Worm (Caenorhabditis elegans) whole organism, L2 larva: Measurements from ENCODE around the gene fbxa-155.

Source experiments
- C34F6.9 ChIP-seq: fragments of 150-350 bp; optimal IDR thresholded peaks from 2 replicates; lab custom pipeline; 2014; ENCODE audit warnings: missing biosample characterization, missing genetic modification characterization
- R02D3.7 ChIP-seq: fragments of 150-350 bp; optimal IDR thresholded peaks from 2 replicates; lab custom pipeline; 2014; ENCODE audit warnings: missing biosample characterization, missing genetic modification characterization
- ZK546.5 ChIP-seq: sonication (generic microtip); optimal IDR thresholded peaks from 2 replicates; lab custom pipeline; 2017; ENCODE audit warnings: missing biosample characterization, missing genetic modification characterization
- alr-1 ChIP-seq: fragments of 150-350 bp; optimal IDR thresholded peaks from 2 replicates; lab custom pipeline; 2014; ENCODE audit warnings: missing biosample characterization, missing genetic modification characterization
- aly-2 ChIP-seq: fragments of 150-350 bp; optimal IDR thresholded peaks from 2 replicates; lab custom pipeline; 2014; ENCODE audit warnings: missing biosample characterization, missing genetic modification characterization
- ama-1 ChIP-seq: fragments of 150-350 bp; optimal IDR thresholded peaks from 2 replicates; lab custom pipeline; 2018; ENCODE audit warnings: inconsistent platforms
- blmp-1 ChIP-seq: sonication (generic microtip); optimal IDR thresholded peaks from 2 replicates; lab custom pipeline; 2017; ENCODE audit warnings: missing genetic modification characterization, mild to moderate bottlenecking, missing compliant biosample characterization, antibody characterized with exemption, moderate library complexity; ENCODE audit not compliant: insufficient read depth
- crh-2 ChIP-seq: sonication (generic microtip); optimal IDR thresholded peaks from 2 replicates; lab custom pipeline; 2017; ENCODE audit warnings: missing biosample characterization, missing genetic modification characterization
- egl-27 ChIP-seq: sonication (generic microtip); optimal IDR thresholded peaks from 3 replicates; lab custom pipeline; 2017; ENCODE audit warnings: missing biosample characterization, missing genetic modification reagents, missing genetic modification characterization
- elt-1 ChIP-seq: fragments of 150-350 bp; optimal IDR thresholded peaks from 2 replicates; lab custom pipeline; 2014; ENCODE audit warnings: missing biosample characterization, missing genetic modification characterization
- elt-3 ChIP-seq: sonication (generic microtip); optimal IDR thresholded peaks from 2 replicates; lab custom pipeline; 2017; ENCODE audit warnings: missing biosample characterization, missing genetic modification characterization
- fos-1 ChIP-seq: fragments of 150-350 bp; optimal IDR thresholded peaks from 2 replicates; lab custom pipeline; 2014; ENCODE audit warnings: missing biosample characterization, missing genetic modification characterization
- gmeb-1 ChIP-seq: fragments of 150-350 bp; optimal IDR thresholded peaks from 2 replicates; lab custom pipeline; 2014; ENCODE audit warnings: missing biosample characterization, missing genetic modification characterization
- lin-11 ChIP-seq: fragments of 150-350 bp; sonication (generic microtip); optimal IDR thresholded peaks from 2 replicates; lab custom pipeline; 2014; ENCODE audit warnings: missing biosample characterization, missing genetic modification characterization, inconsistent platforms, mixed read lengths
- lin-13 ChIP-seq: fragments of 150-350 bp; optimal IDR thresholded peaks from 2 replicates; lab custom pipeline; 2014; ENCODE audit warnings: missing biosample characterization, missing genetic modification reagents, missing genetic modification characterization
- lin-39 ChIP-seq: fragments of 150-350 bp; optimal IDR thresholded peaks from 2 replicates; lab custom pipeline; 2014; ENCODE audit warnings: missing biosample characterization, missing genetic modification reagents, missing genetic modification characterization
- lsy-2 ChIP-seq, 2 experiments: fragments of 150-350 bp in 1 of 2; sonication (generic microtip) in 1 of 2; optimal IDR thresholded peaks; 2 replicates each; lab custom pipeline; 2014 to 2017; ENCODE audit warnings: missing biosample characterization in 2 of 2, missing genetic modification characterization in 2 of 2
- mab-5 ChIP-seq: fragments of 150-350 bp; optimal IDR thresholded peaks from 2 replicates; lab custom pipeline; 2014; ENCODE audit warnings: missing biosample characterization, missing genetic modification characterization
- mbf-1 ChIP-seq: sonication (generic microtip); optimal IDR thresholded peaks from 2 replicates; lab custom pipeline; 2017; ENCODE audit warnings: missing biosample characterization, missing genetic modification characterization
- mdl-1 ChIP-seq, 2 experiments: fragments of 150-350 bp in 1 of 2; sonication (generic microtip) in 1 of 2; optimal IDR thresholded peaks; 2 replicates each; lab custom pipeline; 2017; ENCODE audit warnings: missing biosample characterization in 2 of 2, missing genetic modification characterization in 2 of 2
- nhr-11 ChIP-seq: fragments of 150-350 bp; optimal IDR thresholded peaks from 2 replicates; lab custom pipeline; 2014; ENCODE audit warnings: missing biosample characterization, missing genetic modification characterization
- nhr-12 ChIP-seq: fragments of 150-350 bp; optimal IDR thresholded peaks from 2 replicates; lab custom pipeline; 2014; ENCODE audit warnings: missing biosample characterization, missing genetic modification characterization
- nhr-21 ChIP-seq: fragments of 150-350 bp; optimal IDR thresholded peaks from 2 replicates; lab custom pipeline; 2014; ENCODE audit warnings: missing biosample characterization, missing genetic modification characterization
- nhr-23 ChIP-seq: fragments of 150-350 bp; optimal IDR thresholded peaks from 2 replicates; lab custom pipeline; 2014; ENCODE audit warnings: missing biosample characterization, missing genetic modification reagents, missing genetic modification characterization
- nhr-25 ChIP-seq: fragments of 150-350 bp; sonication (generic microtip); optimal IDR thresholded peaks from 3 replicates; lab custom pipeline; 2014; ENCODE audit warnings: missing biosample characterization, missing genetic modification characterization
- peb-1 ChIP-seq: fragments of 150-350 bp; optimal IDR thresholded peaks from 2 replicates; lab custom pipeline; 2014; ENCODE audit warnings: missing biosample characterization, missing genetic modification characterization
- skn-1 ChIP-seq: sonication (generic microtip); optimal IDR thresholded peaks from 2 replicates; lab custom pipeline; 2017; ENCODE audit warnings: missing biosample characterization, missing genetic modification characterization
- sma-3 ChIP-seq: sonication (generic microtip); optimal IDR thresholded peaks from 2 replicates; lab custom pipeline; 2016; ENCODE audit warnings: missing genetic modification reagents, missing genetic modification characterization, missing compliant biosample characterization
- sma-9 ChIP-seq, 2 experiments: fragments of 150-350 bp in 1 of 2; sonication (generic microtip) in 1 of 2; optimal IDR thresholded peaks; 2 replicates each; lab custom pipeline; 2014 to 2016; ENCODE audit warnings: missing genetic modification characterization in 2 of 2, mild to moderate bottlenecking in 1 of 2, missing biosample characterization in 1 of 2, missing compliant biosample characterization in 1 of 2, missing genetic modification reagents in 1 of 2, moderate library complexity in 1 of 2
- snpc-4 ChIP-seq: fragments of 150-350 bp; optimal IDR thresholded peaks from 2 replicates; lab custom pipeline; 2014; ENCODE audit warnings: missing biosample characterization, missing genetic modification characterization
- unc-39 ChIP-seq: fragments of 150-350 bp; optimal IDR thresholded peaks from 2 replicates; lab custom pipeline; 2014; ENCODE audit warnings: missing biosample characterization, missing genetic modification characterization
- unc-55 ChIP-seq: fragments of 150-350 bp; sonication (generic microtip); optimal IDR thresholded peaks from 3 replicates; lab custom pipeline; 2014; ENCODE audit warnings: missing biosample characterization, missing genetic modification reagents, missing genetic modification characterization
- unc-62 ChIP-seq: fragments of 150-350 bp; optimal IDR thresholded peaks from 2 replicates; lab custom pipeline; 2014; ENCODE audit warnings: missing biosample characterization, missing genetic modification reagents, missing genetic modification characterization
- zag-1 ChIP-seq: fragments of 150-350 bp; optimal IDR thresholded peaks from 2 replicates; lab custom pipeline; 2014; ENCODE audit warnings: missing biosample characterization, missing genetic modification characterization
- ztf-1 ChIP-seq: fragments of 200-800 bp; sonication (Bioruptor generic); conservative IDR thresholded peaks from 2 replicates; pipeline ENCODE4 v1.3.6; 2022; ENCODE audit warnings: missing genetic modification characterization, missing compliant biosample characterization
- ztf-11 ChIP-seq: sonication (generic microtip); optimal IDR thresholded peaks from 2 replicates; lab custom pipeline; 2017; ENCODE audit warnings: missing biosample characterization, missing genetic modification characterization
- ztf-4 ChIP-seq: fragments of 150-350 bp; optimal IDR thresholded peaks from 2 replicates; lab custom pipeline; 2014; ENCODE audit warnings: missing biosample characterization, missing genetic modification characterization

fbxa-155 gene

DNA sequence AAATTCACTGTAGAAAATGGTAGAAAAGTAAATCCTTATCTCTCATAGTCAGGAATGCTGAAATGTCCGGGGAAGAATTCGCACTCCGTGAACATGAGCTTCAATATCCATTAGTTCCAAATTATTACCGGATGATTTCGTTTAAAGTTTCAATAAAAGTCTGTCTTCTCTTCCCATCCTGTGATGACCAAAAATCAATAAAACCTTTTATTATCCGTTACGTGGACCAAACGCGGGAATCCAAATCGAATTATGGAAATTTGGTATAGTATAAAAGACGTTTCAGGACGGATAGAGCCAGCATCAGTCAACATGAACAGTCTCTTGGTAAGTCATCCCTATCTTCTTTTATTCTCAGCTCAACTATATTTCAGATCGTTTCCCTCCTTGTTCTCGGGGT lies 5.8 kb downstream of the fbxa-155 start, which contains the start of gene C05B5.11:
Gene C05B5.11, plus strand, starts transcription at position 301 of the 400 bp plus-strand sequence.
- TF ChIP-seq C34F6.9, result no peak
- no peak for TF ChIP-seq sma-3 (GFP tag; lab: Kevin White, UChicago)
- TF ChIP-seq ztf-4, result no peak
- TF ChIP-seq gmeb-1 (tag; lab: Kevin White, UChicago), result no peak
- TF ChIP-seq ztf-11, result no peak
- TF ChIP-seq R02D3.7 (tag; lab: Kevin White, UChicago), result no peak
- TF ChIP-seq skn-1 (tag; lab: Kevin White, UChicago), result no peak
- TF ChIP-seq aly-2 (tag; lab: Kevin White, UChicago), result no peak

- TF ChIP-seq fos-1, result peak; percentile 31
- no peak for TF ChIP-seq ztf-4
These were observed 9.0 kb downstream of the fbxa-155 start, which contains the start of gene C05B5.5 for ce11 chrIII:10001060-10001459. TSS of gene C05B5.5 (plus strand) at chrIII:10001360.

DNA sequence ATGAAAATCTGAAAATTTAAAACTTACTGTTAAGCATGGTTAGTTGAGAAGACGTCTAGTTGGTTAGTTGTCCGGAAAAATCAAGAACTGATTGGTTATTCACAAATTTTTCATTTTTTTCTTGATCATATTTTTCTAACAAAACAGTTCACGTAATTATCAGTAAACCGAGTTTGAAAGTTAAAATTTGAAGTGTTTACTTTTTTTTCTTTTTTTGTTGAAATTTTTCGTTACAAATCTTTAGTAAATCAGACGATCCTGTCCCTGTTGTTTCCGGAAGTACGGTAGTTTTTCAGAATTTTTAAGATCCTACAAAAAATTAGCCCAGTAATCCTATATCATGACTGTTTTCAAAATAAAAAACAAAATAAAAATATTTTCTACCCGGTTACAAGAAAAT lies 9.6 kb downstream of the fbxa-155 start, which contains the start of gene C05B5.2:
Gene C05B5.2, minus strand, starts transcription at position 101 of the 400 bp plus-strand sequence.
- no peak for TF ChIP-seq ama-1
- no peak for TF ChIP-seq ZK546.5 (tag; lab: Kevin White, UChicago)
- no peak for TF ChIP-seq unc-39 (tag; lab: Kevin White, UChicago)
- TF ChIP-seq ztf-1 (GFP tag; lab: Robert Waterston, UW), result no peak
- TF ChIP-seq zag-1 (tag; lab: Kevin White, UChicago), result no peak
- no peak for TF ChIP-seq nhr-23 (tag; lab: Kevin White, UChicago)
- no peak for TF ChIP-seq ztf-4
- TF ChIP-seq lsy-2 (tag; optimal IDR thresholded peaks at IDR 0.05; lab: Kevin White, UChicago), result no peak
- TF ChIP-seq sma-9 (GFP tag; optimal IDR thresholded peaks at IDR 0.05; lab: Kevin White, UChicago), result no peak
- no peak for TF ChIP-seq sma-9 (tag; optimal IDR thresholded peaks at IDR 0.05; lab: Kevin White, UChicago)

DNA sequence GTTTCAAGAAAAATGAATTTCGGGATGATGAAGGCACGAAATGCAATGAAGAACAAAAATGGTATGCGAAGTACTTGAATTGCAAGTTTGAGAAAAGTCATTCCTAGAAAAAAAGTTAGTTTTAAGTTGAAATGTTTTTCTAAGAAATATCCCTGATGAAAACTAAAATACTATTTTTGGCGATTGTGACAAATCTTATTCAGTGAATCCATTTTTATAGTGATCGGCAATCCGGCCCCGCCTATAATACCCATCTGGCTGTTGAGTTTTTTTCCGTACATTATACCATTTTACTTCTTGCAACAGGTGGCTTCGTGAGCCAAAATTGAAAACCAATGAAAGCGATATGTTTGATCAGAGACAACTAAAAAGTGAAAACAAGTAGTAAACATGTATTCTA lies 10.8 kb downstream of the fbxa-155 start, which contains the start of gene C05B5.17:
Gene C05B5.17, minus strand, starts transcription at position 101 of the 400 bp plus-strand sequence.
- TF ChIP-seq mdl-1 (tag; optimal IDR thresholded peaks at IDR 0.05; lab: Kevin White, UChicago), result no peak
- no peak for TF ChIP-seq unc-55 (GFP tag; lab: Kevin White, UChicago)
- no peak for TF ChIP-seq alr-1 (tag; lab: Kevin White, UChicago)
- no peak for TF ChIP-seq nhr-25 (tag; lab: Kevin White, UChicago)
- no peak for TF ChIP-seq lin-39 (tag; lab: Kevin White, UChicago)
- no peak for TF ChIP-seq elt-1 (tag; lab: Kevin White, UChicago)
- no peak for TF ChIP-seq ama-1
- no peak for TF ChIP-seq nhr-11 (tag; lab: Kevin White, UChicago)
- TF ChIP-seq blmp-1, result no peak

ce11 chrIII:9997890-9998289 lies 12.1 kb downstream of the fbxa-155 start, which contains the start of gene pqn-8:
TSS of gene pqn-8 (minus strand) at chrIII:9997990.
- no peak for TF ChIP-seq C34F6.9
- no peak for TF ChIP-seq skn-1 (tag; lab: Kevin White, UChicago)
- no peak for TF ChIP-seq nhr-21 (tag; lab: Kevin White, UChicago)
- no peak for TF ChIP-seq unc-62 (GFP tag; lab: Kevin White, UChicago)
- TF ChIP-seq mbf-1, result no peak
- no peak for TF ChIP-seq mab-5
- no peak for TF ChIP-seq egl-27 (tag; lab: Kevin White, UChicago)
- no peak for TF ChIP-seq elt-3 (tag; lab: Kevin White, UChicago)
- TF ChIP-seq crh-2 (tag; lab: Kevin White, UChicago), result no peak
- no peak for TF ChIP-seq lin-13 (GFP tag; lab: Kevin White, UChicago)
- no peak for TF ChIP-seq peb-1 (tag; lab: Kevin White, UChicago)

DNA sequence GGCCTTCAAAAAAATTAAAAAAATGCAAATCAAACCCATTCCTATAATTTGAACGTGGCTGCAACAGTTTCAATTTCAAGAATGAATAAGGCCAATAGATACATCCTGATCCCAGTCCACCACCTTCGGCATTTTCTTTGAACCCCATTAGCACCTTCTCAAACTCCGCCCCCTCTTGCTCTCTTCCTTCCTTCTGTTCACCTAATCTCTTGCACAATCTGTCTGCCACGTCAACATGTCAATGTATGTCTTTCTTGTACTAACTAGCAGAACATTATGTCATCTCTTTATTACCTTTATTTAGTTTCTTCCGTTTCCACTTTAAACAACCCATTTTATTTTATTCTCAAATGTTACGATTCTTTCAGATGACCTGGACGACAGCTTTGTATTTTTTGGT lies 16.5 kb downstream of the fbxa-155 start, which contains the start of gene C05B5.4:
Gene C05B5.4, plus strand, starts transcription at position 351 of the 400 bp plus-strand sequence.
- TF ChIP-seq lin-11 (tag; lab: Kevin White, UChicago), result no peak
- no peak for TF ChIP-seq mdl-1 (tag; optimal IDR thresholded peaks at IDR 0.05; lab: Kevin White, UChicago)
- TF ChIP-seq C34F6.9, result no peak
- TF ChIP-seq ZK546.5 (tag; lab: Kevin White, UChicago), result no peak
- TF ChIP-seq snpc-4 (tag; lab: Kevin White, UChicago), result no peak
- TF ChIP-seq ztf-11, result no peak
- TF ChIP-seq skn-1 (tag; lab: Kevin White, UChicago), result no peak
- no peak for TF ChIP-seq lin-13 (GFP tag; lab: Kevin White, UChicago)
- TF ChIP-seq nhr-21 (tag; lab: Kevin White, UChicago), result no peak
- no peak for TF ChIP-seq nhr-25 (tag; lab: Kevin White, UChicago)
- TF ChIP-seq nhr-12, result no peak
- TF ChIP-seq aly-2 (tag; lab: Kevin White, UChicago), result no peak
- TF ChIP-seq peb-1 (tag; lab: Kevin White, UChicago), result no peak
